Fruit fly (Drosophila melanogaster): ENCODE results near the gene CG10898.

Gene CG10898

dm6 chr3R:11557492-11557965 is at the start of gene CG10898 (continued):
- TF ChIP-seq CG13287 (GFP tag; IDR thresholded peaks at IDR 0.05; ENCODE audit: partially characterized antibody), result peak; percentile 56; the same call in 1 of the 2 replicates
- peak; percentile 37 for TF ChIP-seq Deaf1 (tag; optimal IDR thresholded peaks at IDR 0.05)
- TF ChIP-seq Atf-2 (GFP tag; optimal IDR thresholded peaks at IDR 0.05), result peak; percentile 81
- peak; percentile 63 for TF ChIP-seq croc (GFP tag; conservative IDR thresholded peaks at IDR 0.05)
- TF ChIP-seq Side (GFP tag; optimal IDR thresholded peaks at IDR 0.05), result peak; percentile 83
- peak; percentile 57 for TF ChIP-seq crc (GFP tag; optimal IDR thresholded peaks at IDR 0.05)
- peak; percentile 8 for TF ChIP-seq CG14965 (GFP tag; optimal IDR thresholded peaks at IDR 0.05; ENCODE audit: borderline replicate concordance)
- peak; percentile 33 for TF ChIP-seq Vsx1 (GFP tag; optimal IDR thresholded peaks at IDR 0.05)
- TF ChIP-seq CG4820 (GFP tag; optimal IDR thresholded peaks at IDR 0.05), result peak; percentile 83
- TF ChIP-seq vvl (GFP tag; IDR thresholded peaks at IDR 0.05), result peak; percentile 94
- TF ChIP-seq prd (optimal IDR thresholded peaks at IDR 0.05), result no peak
- peak; percentile 89 for TF ChIP-seq prd (GFP tag; IDR thresholded peaks at IDR 0.05)
- peak; percentile 80 for TF ChIP-seq CG12744 (GFP tag; optimal IDR thresholded peaks at IDR 0.05)
- TF ChIP-seq chinmo (GFP tag; IDR thresholded peaks at IDR 0.05; ENCODE audit: partially characterized antibody), result 0 out of 4 replicates have a peak, but pooled peaks have one; percentile 48
- TF ChIP-seq CG17912 (GFP tag; optimal IDR thresholded peaks at IDR 0.05), result peak; percentile 26
- peak; percentile 82 for TF ChIP-seq CG17829 (tag; optimal IDR thresholded peaks at IDR 0.05)
- peak; percentile 63 for TF ChIP-seq CG5245 (GFP tag; optimal IDR thresholded peaks at IDR 0.05)
- TF ChIP-seq CG33213 (GFP tag; optimal IDR thresholded peaks at IDR 0.05), result peak; percentile 85
- peak; percentile 86 for TF ChIP-seq CG32772 (GFP tag; IDR thresholded peaks at IDR 0.05)
- peak; percentile 58 for TF ChIP-seq CG31388 (GFP tag; optimal IDR thresholded peaks at IDR 0.05)
- peak; percentile 50 for TF ChIP-seq oc (tag; optimal IDR thresholded peaks at IDR 0.05)
- peak; percentile 46 for TF ChIP-seq emc (GFP tag; optimal IDR thresholded peaks at IDR 0.05)
- TF ChIP-seq Dek (tag; optimal IDR thresholded peaks at IDR 0.05), result peak; percentile 62
- peak; percentile 89 for TF ChIP-seq Xrp1 (GFP tag; IDR thresholded peaks at IDR 0.05)
- TF ChIP-seq Bdp1 (GFP tag; optimal IDR thresholded peaks at IDR 0.05), result peak; percentile 77
- TF ChIP-seq ftz-f1 (GFP tag; optimal IDR thresholded peaks at IDR 0.05), result no peak
- peak; percentile 82 for TF ChIP-seq HLH54F (GFP tag; optimal IDR thresholded peaks at IDR 0.05)
- TF ChIP-seq org-1 (GFP tag; optimal IDR thresholded peaks at IDR 0.05), result peak; percentile 34
- TF ChIP-seq zen (tag; optimal IDR thresholded peaks at IDR 0.05), result peak; percentile 91
- TF ChIP-seq CG7745 (tag; optimal IDR thresholded peaks at IDR 0.05), result no peak
- peak; percentile 72 for TF ChIP-seq CG12299 (tag; optimal IDR thresholded peaks at IDR 0.05)
- TF ChIP-seq Hr3 (GFP tag; optimal IDR thresholded peaks at IDR 0.05), result peak; percentile 82
- TF ChIP-seq Dip3 (GFP tag; optimal IDR thresholded peaks at IDR 0.05), result peak; percentile 87
- TF ChIP-seq CkIIα-i1 (GFP tag; IDR thresholded peaks at IDR 0.05), result no peak
- no peak for TF ChIP-seq CG14860 (GFP tag; IDR thresholded peaks at IDR 0.05; ENCODE audit: partially characterized antibody)
- peak; percentile 80 for TF ChIP-seq rib (GFP tag; IDR thresholded peaks at IDR 0.05)
- peak; percentile 77 for TF ChIP-seq CG8089 (GFP tag; optimal IDR thresholded peaks at IDR 0.05)
- peak; percentile 86 for TF ChIP-seq CG1792 (GFP tag; optimal IDR thresholded peaks at IDR 0.05)
- TF ChIP-seq toy (GFP tag; IDR thresholded peaks at IDR 0.05), result peak; percentile 59; the same call in 1 of the 2 replicates
- peak; percentile 63 for TF ChIP-seq mirr (GFP tag; optimal IDR thresholded peaks at IDR 0.05)
- TF ChIP-seq D19B (GFP tag; optimal IDR thresholded peaks at IDR 0.05), result peak; percentile 43
- TF ChIP-seq Bteb2 (GFP tag; optimal IDR thresholded peaks at IDR 0.05), result peak; percentile 86
- TF ChIP-seq CG17361 (GFP tag; IDR thresholded peaks at IDR 0.05), result peak; percentile 81
- TF ChIP-seq CG1233 (GFP tag; optimal IDR thresholded peaks at IDR 0.05), result peak; percentile 66
- TF ChIP-seq HLH3B (GFP tag; IDR thresholded peaks at IDR 0.05), result peak; percentile 84
- peak; percentile 39; the same call in 1 of the 2 replicates for TF ChIP-seq crol (GFP tag; IDR thresholded peaks at IDR 0.05)
- peak; percentile 52 for TF ChIP-seq klu (GFP tag; IDR thresholded peaks at IDR 0.05)
- peak in 1 of 3 experiments; percentile 69 for TF ChIP-seq lola (GFP tag; optimal IDR thresholded peaks at IDR 0.05)
- peak; percentile 7 for TF ChIP-seq run (tag; optimal IDR thresholded peaks at IDR 0.05)
- peak; percentile 66 for TF ChIP-seq Atf3 (GFP tag; optimal IDR thresholded peaks at IDR 0.05)
- no peak for TF ChIP-seq CG34224 (GFP tag; IDR thresholded peaks at IDR 0.05; ENCODE audit: partially characterized antibody)

Data from whole organism, embryonic.